Worm (Caenorhabditis elegans) whole organism, young adult: ENCODE results near the gene F21C10.13.

Experiments used
- B0035.1 ChIP-seq: sonication (generic microtip); optimal IDR thresholded peaks from 2 replicates; lab custom pipeline; 2016; ENCODE audit warnings: missing genetic modification characterization, mild to moderate bottlenecking, missing compliant biosample characterization, missing genotype, missing genetic modification reagents
- B0336.3 ChIP-seq: fragments of 200-800 bp; sonication (Bioruptor generic); IDR thresholded peaks from 2 replicates; pipeline ENCODE4 v1.3.6; 2022; ENCODE audit warnings: missing genetic modification characterization, missing compliant biosample characterization
- C06A6.2 ChIP-seq: fragments of 200-800 bp; sonication (Bioruptor generic); conservative IDR thresholded peaks from 2 replicates; pipeline ENCODE4 v1.3.6; 2022; ENCODE audit warnings: missing genetic modification characterization, missing compliant biosample characterization
- C17E4.6 ChIP-seq: fragments of 200-800 bp; sonication (Bioruptor generic); IDR thresholded peaks from 2 replicates; pipeline ENCODE4 v1.3.6; 2022; ENCODE audit warnings: missing genetic modification reagents, missing genetic modification characterization, missing compliant biosample characterization
- F23B12.7 ChIP-seq: sonication (generic microtip); optimal IDR thresholded peaks from 2 replicates; lab custom pipeline; 2017; ENCODE audit warnings: missing genetic modification characterization, mild to moderate bottlenecking, missing compliant biosample characterization, antibody characterized with exemption, moderate library complexity; ENCODE audit not compliant: insufficient read depth
- F39B2.1 ChIP-seq: fragments of 200-800 bp; sonication (Bioruptor generic); IDR thresholded peaks from 2 replicates; pipeline ENCODE4 v1.3.6; 2022; ENCODE audit warnings: missing genetic modification reagents, missing genetic modification characterization, missing compliant biosample characterization
- K12H6.12 ChIP-seq: fragments of 200-800 bp; sonication (Bioruptor generic); optimal IDR thresholded peaks from 2 replicates; lab custom pipeline; 2018; ENCODE audit warnings: mild to moderate bottlenecking, missing genetic modification characterization, missing compliant biosample characterization
- T26A5.8 ChIP-seq: sonication (generic microtip); optimal IDR thresholded peaks from 2 replicates; lab custom pipeline; 2016; ENCODE audit warnings: missing genetic modification characterization, missing compliant biosample characterization
- Y79H2A.3 ChIP-seq: fragments of 200-800 bp; sonication (Bioruptor generic); conservative IDR thresholded peaks from 2 replicates; pipeline ENCODE4 v1.3.6; 2022; ENCODE audit warnings: missing genetic modification reagents, missing genetic modification characterization, missing compliant biosample characterization
- atf-7 ChIP-seq: sonication (generic microtip); optimal IDR thresholded peaks from 2 replicates; lab custom pipeline; 2017; ENCODE audit warnings: mild to moderate bottlenecking, missing genetic modification characterization, missing compliant biosample characterization
- bed-1 ChIP-seq: fragments of 200-800 bp; sonication (Bioruptor generic); IDR thresholded peaks from 2 replicates; pipeline ENCODE4 v1.3.6; 2022; ENCODE audit warnings: missing genetic modification reagents, missing genetic modification characterization, missing compliant biosample characterization
- cebp-2 ChIP-seq: fragments of 200-800 bp; sonication (Bioruptor generic); IDR thresholded peaks from 2 replicates; pipeline ENCODE4 v1.3.6; 2022; ENCODE audit warnings: missing genetic modification characterization, missing compliant biosample characterization
- egrh-3 ChIP-seq: fragments of 200-800 bp; sonication (Bioruptor generic); IDR thresholded peaks from 2 replicates; pipeline ENCODE4 v1.3.6; 2022; ENCODE audit warnings: missing genetic modification reagents, missing genetic modification characterization, missing compliant biosample characterization
- ekl-4 ChIP-seq: fragments of 200-800 bp; sonication (Bioruptor generic); IDR thresholded peaks from 2 replicates; pipeline ENCODE4 v1.3.6; 2022; ENCODE audit warnings: missing genetic modification reagents, missing genetic modification characterization, missing compliant biosample characterization
- gei-17 ChIP-seq: fragments of 200-800 bp; sonication (Bioruptor generic); optimal IDR thresholded peaks from 2 replicates; lab custom pipeline; 2018; ENCODE audit warnings: mild to moderate bottlenecking, missing genetic modification characterization, missing compliant biosample characterization
- let-526 ChIP-seq: fragments of 200-800 bp; sonication (Bioruptor generic); IDR thresholded peaks from 2 replicates; pipeline ENCODE4 v1.3.6; 2022; ENCODE audit warnings: missing genetic modification reagents, missing genetic modification characterization, missing compliant biosample characterization
- lir-1 ChIP-seq: fragments of 200-800 bp; sonication (Bioruptor generic); conservative IDR thresholded peaks from 2 replicates; pipeline ENCODE4 v1.3.6; 2022; ENCODE audit warnings: missing genetic modification reagents, missing genetic modification characterization, missing compliant biosample characterization
- madf-6 ChIP-seq: fragments of 200-800 bp; sonication (Bioruptor generic); IDR thresholded peaks from 2 replicates; pipeline ENCODE4 v1.3.6; 2022; ENCODE audit warnings: missing genetic modification reagents, missing genetic modification characterization, missing compliant biosample characterization
- mes-4 ChIP-seq: sonication (generic microtip); optimal IDR thresholded peaks from 2 replicates; lab custom pipeline; 2016; ENCODE audit warnings: missing genotype, missing genetic modification characterization, missing compliant biosample characterization
- nfya-2 ChIP-seq: fragments of 200-800 bp; sonication (Bioruptor generic); IDR thresholded peaks from 2 replicates; pipeline ENCODE4 v1.3.6; 2022; ENCODE audit warnings: missing genetic modification reagents, missing genetic modification characterization, missing compliant biosample characterization
- pbrm-1 ChIP-seq: fragments of 200-800 bp; sonication (Bioruptor generic); IDR thresholded peaks from 2 replicates; pipeline ENCODE4 v1.3.6; 2022; ENCODE audit warnings: missing genetic modification reagents, missing genetic modification characterization, missing compliant biosample characterization
- rpc-1 ChIP-seq, 2 experiments: fragments of 150-350 bp in 1 of 2; sonication (generic microtip) in 1 of 2; optimal IDR thresholded peaks; 2 replicates each; lab custom pipeline; 2014 to 2018; ENCODE audit warnings: missing biosample characterization in 1 of 2, missing genetic modification characterization in 1 of 2, missing genetic modification reagents in 1 of 2, missing genotype in 1 of 2
- snpc-3.4 ChIP-seq: sonication (generic microtip); optimal IDR thresholded peaks from 2 replicates; lab custom pipeline; 2017; ENCODE audit warnings: missing genetic modification characterization, mild to moderate bottlenecking, missing compliant biosample characterization, antibody characterized with exemption, moderate library complexity, missing genotype, missing genetic modification reagents
- sptf-2 ChIP-seq: fragments of 200-800 bp; sonication (Bioruptor generic); optimal IDR thresholded peaks from 2 replicates; lab custom pipeline; 2018; ENCODE audit warnings: mild to moderate bottlenecking, missing genetic modification characterization, missing compliant biosample characterization
- zfh-2 ChIP-seq: fragments of 200-800 bp; sonication (Bioruptor generic); conservative IDR thresholded peaks from 2 replicates; pipeline ENCODE4 v1.3.6; 2022; ENCODE audit warnings: missing genetic modification reagents, missing genetic modification characterization, missing compliant biosample characterization
- ztf-26 ChIP-seq: sonication (generic microtip); optimal IDR thresholded peaks from 2 replicates; lab custom pipeline; 2017; ENCODE audit warnings: missing genetic modification characterization, missing compliant biosample characterization
- ztf-28 ChIP-seq: fragments of 200-800 bp; sonication (Bioruptor generic); IDR thresholded peaks from 2 replicates; pipeline ENCODE4 v1.3.6; 2022; ENCODE audit warnings: missing genetic modification reagents, missing genetic modification characterization, missing compliant biosample characterization

F21C10.13 gene

DNA sequence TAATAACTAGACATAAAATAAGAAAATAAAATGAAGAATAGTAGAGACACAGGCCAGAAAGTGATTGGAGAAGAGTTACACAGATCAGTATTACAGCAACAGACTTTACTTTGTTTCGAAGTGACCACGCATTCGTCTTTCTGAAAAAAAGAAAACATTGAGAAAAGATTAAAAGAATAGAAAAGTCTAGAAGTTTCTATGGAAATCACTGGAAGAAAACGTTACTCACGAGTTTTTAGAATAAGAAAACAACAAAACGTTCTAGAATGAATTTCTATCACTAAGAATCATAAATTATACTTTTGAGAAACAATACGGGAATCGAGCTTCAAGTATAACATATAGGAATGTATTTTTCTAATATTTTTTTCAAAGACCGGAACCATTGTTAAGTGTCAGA is 33.5 kb downstream of the F21C10.13 start:
- TF ChIP-seq lir-1 (GFP tag; lab: Robert Waterston, UW), result no peak
- TF ChIP-seq ztf-26 (tag; lab: Kevin White, UChicago), result peak; percentile 5
- no peak for TF ChIP-seq snpc-3.4 (tag; lab: Kevin White, UChicago)
- TF ChIP-seq let-526 (GFP tag; lab: Robert Waterston, UW), result no peak
- TF ChIP-seq sptf-2 (GFP tag; lab: Kevin White, UChicago), result no peak
- no peak for TF ChIP-seq mes-4 (tag; lab: Kevin White, UChicago)

DNA sequence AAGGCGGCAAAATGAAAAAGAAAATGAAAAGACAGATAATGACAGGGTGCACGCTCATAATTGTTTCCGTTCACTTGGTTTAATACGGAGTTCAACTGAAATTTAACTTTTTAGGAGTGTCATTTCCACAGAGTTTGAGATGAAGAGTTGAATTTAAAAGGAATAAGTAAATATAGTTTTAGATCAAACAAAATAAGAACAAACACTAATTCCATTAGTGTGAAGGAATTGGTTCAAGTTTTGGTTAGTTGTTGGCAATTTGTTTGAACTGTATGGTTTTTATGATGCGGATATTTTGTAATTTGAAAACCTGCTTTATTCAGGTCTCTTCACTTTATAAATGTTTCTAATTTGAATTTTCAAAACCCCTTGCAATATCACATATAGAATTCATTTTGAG is 34.6 kb downstream of the F21C10.13 start, which contains the start of gene B0222.15:
B0222.15 (minus strand) TSS at position 101 of the 400 bp plus-strand sequence.
- TF ChIP-seq bed-1 (no peak), B0035.1 (tag; lab: Kevin White, UChicago) (no peak), B0336.3 (GFP tag; lab: Robert Waterston, UW) (no peak), ekl-4 (GFP tag; lab: Robert Waterston, UW) (no peak), F39B2.1 (no peak), atf-7 (tag; lab: Kevin White, UChicago) (no peak)

DNA sequence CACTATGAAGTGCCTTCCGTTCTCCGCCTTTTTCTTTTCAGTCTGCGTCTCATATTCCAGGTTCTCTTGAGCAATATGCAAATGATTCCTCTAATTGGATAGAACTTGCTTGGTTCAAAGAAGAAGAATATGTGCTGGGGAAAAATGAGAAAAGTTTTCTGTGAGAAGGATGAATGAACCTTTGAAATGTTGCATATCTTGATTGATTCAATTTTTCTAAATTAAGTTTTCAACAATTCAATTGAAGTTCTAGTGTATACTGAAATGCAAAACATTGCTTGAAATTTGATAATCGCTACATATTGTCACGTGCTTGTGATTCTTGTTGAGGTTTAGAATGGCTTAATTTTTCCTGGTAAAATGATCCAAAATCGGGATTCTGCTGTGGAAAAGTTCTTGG is 35.5 kb downstream of the F21C10.13 start:
- TF ChIP-seq pbrm-1, result no peak
- no peak for TF ChIP-seq Y79H2A.3 (GFP tag; lab: Robert Waterston, UW)
- no peak for TF ChIP-seq F23B12.7 (tag; lab: Kevin White, UChicago)

DNA sequence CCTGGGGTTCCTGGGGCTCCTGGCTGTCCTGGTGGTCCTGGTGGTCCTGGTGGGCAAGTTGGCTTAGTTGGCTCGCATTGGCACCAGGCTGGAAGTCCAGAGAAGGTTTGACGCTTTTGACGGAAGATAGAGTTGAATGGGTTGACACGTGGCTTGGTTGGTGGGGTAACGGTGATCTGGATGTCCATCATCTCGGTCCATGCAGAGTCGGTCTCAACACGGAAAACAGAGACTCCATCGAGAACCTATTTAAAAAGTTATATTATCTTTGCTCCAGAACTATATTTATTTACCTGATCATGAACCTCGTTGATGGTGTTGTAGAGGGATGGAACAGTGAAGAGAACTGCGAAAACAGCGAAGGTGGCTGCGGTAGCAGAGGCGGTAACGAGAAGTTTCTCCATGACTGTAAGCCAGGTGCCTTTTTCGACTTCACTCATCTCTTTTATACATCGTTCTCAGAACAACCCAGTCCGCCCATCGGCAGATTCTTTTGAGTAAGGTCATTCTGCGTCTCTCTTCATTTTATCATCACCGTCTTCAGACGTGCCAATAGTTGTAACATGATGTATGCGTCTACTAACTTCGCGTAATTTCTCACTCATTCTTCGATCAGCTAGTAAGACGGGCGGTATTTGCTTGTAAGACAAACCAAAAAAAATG is 38.3 kb downstream of the F21C10.13 start, which contains the start of gene col-144:
col-144 (minus strand) TSS at position 419 of the 663 bp plus-strand sequence.
- TF ChIP-seq atf-7 (tag; lab: Kevin White, UChicago) (no peak), C17E4.6 (no peak), K12H6.12 (tag; lab: Kevin White, UChicago) (no peak), C06A6.2 (GFP tag; lab: Robert Waterston, UW) (no peak), sptf-2 (GFP tag; lab: Kevin White, UChicago) (no peak), ztf-26 (tag; lab: Kevin White, UChicago) (no peak), rpc-1 (optimal IDR thresholded peaks at IDR 0.05; lab: Kevin White, UChicago) (no peak), rpc-1 (tag; optimal IDR thresholded peaks at IDR 0.05; lab: Kevin White, UChicago) (no peak), nfya-2 (GFP tag; lab: Robert Waterston, UW) (no peak), let-526 (GFP tag; lab: Robert Waterston, UW) (no peak), cebp-2 (GFP tag; lab: Robert Waterston, UW) (no peak)

DNA sequence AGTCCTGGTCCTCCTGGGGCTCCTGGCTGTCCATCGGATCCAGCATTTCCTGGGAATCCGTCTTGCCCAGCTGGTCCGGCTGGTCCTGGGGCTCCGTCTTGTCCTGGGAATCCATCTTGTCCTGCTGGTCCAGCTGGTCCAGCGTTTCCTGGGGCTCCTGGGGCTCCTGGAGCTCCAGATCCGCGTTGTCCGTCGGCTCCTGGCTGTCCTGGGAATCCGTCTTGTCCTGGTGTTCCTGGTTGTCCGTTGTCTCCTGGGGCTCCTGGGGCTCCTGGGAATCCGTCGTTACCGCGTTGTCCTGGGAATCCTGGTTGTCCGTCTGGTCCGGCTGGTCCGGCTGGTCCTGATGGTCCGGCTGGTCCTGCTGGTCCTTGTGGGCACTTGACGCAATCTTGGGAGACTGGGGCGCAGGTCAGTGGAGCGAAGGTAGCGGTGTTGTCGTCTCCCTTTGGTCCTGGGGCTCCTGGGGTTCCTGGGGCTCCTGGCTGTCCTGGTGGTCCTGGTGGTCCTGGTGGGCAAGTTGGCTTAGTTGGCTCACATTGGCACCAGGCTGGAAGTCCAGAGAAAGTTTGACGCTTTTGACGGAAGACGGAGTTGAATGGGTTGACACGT is 40.1 kb downstream of the F21C10.13 start:
- TF ChIP-seq egrh-3 (GFP tag; lab: Robert Waterston, UW), result peak; percentile 87
- TF ChIP-seq ztf-28 (GFP tag; lab: Robert Waterston, UW), result 0 out of 2 replicates have a peak, but pooled peaks have one; percentile 29
- no peak for TF ChIP-seq Y79H2A.3 (GFP tag; lab: Robert Waterston, UW)
- peak; percentile 85 for TF ChIP-seq zfh-2 (GFP tag; lab: Robert Waterston, UW)

DNA sequence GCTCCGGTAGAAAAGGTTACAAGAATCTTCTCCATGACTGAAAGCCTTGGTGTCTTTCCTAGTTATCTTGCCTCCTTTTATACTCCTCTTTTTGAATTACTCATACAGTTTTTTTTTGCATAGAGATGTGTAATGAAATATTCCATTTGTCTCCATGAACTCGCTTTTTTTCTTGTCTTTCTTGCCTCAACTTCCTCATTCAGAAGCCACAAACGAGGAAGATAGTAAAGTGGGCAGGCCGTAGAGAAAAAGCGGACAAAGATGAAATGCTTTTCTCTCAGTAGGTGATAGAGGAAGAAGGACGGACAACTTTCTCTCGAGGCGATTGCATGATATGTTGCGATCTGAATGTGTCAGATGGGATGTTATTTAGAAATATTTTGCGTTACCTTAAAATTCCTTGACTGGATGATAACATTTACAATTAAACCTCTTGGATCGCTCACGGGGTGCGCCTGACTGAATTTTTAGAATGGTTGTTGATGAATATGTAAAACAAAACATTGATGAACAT is 40.9 kb downstream of the F21C10.13 start, which contains the start of gene col-145:
col-145 (minus strand) TSS at position 51 of the 514 bp plus-strand sequence.
- TF ChIP-seq gei-17 (GFP tag; lab: Kevin White, UChicago) (no peak), T26A5.8 (tag; lab: Kevin White, UChicago) (no peak), madf-6 (GFP tag; lab: Robert Waterston, UW) (no peak)
